Fruit fly (Drosophila melanogaster) whole organism, embryonic: ENCODE data around the gene CG15742.

Experiments used
- Adf1 ChIP-seq: fragments of 200-800 bp; sonication (Bioruptor generic); IDR thresholded peaks from 2 replicates; pipeline ENCODE4 v1.3.6; 2022; ENCODE audit warnings: missing biosample characterization, missing genetic modification characterization
- Atf3 ChIP-seq: fragments of 200-800 bp; sonication (Bioruptor generic); optimal IDR thresholded peaks from 3 replicates; lab custom pipeline; 2016; ENCODE audit warnings: missing biosample characterization, missing genetic modification characterization
- Bgb ChIP-seq: fragments of 200-800 bp; sonication (Bioruptor generic); IDR thresholded peaks from 2 replicates; pipeline ENCODE4 v1.3.6; 2022; ENCODE audit warnings: missing biosample characterization, missing genetic modification characterization; ENCODE audit not compliant: partially characterized antibody
- CG10147 ChIP-seq: fragments of 200-800 bp; sonication (Bioruptor generic); optimal IDR thresholded peaks from 2 replicates; lab custom pipeline; 2019; ENCODE audit warnings: missing biosample characterization, mild to moderate bottlenecking, missing genetic modification characterization, moderate library complexity
- CG12659 ChIP-seq: fragments of 200-800 bp; sonication (Bioruptor generic); optimal IDR thresholded peaks from 3 replicates; lab custom pipeline; 2017; ENCODE audit warnings: mild to moderate bottlenecking, missing biosample characterization, missing genetic modification reagents, missing genetic modification characterization
- CG15514 ChIP-seq: fragments of 200-800 bp; sonication (Bioruptor generic); optimal IDR thresholded peaks from 3 replicates; lab custom pipeline; 2017; ENCODE audit warnings: missing biosample characterization, missing genetic modification characterization, mild to moderate bottlenecking, moderate library complexity, missing genetic modification reagents
- CG15601 ChIP-seq: fragments of 200-800 bp; sonication (Bioruptor generic); optimal IDR thresholded peaks from 3 replicates; lab custom pipeline; 2019; ENCODE audit warnings: missing biosample characterization, mild to moderate bottlenecking, missing genetic modification characterization, moderate library complexity
- CG1602 ChIP-seq: fragments of 200-800 bp; sonication (Bioruptor generic); optimal IDR thresholded peaks from 3 replicates; lab custom pipeline; 2016; ENCODE audit warnings: missing biosample characterization, missing genetic modification characterization
- CG17186 ChIP-seq: fragments of 200-800 bp; sonication (Bioruptor generic); optimal IDR thresholded peaks from 3 replicates; lab custom pipeline; 2017; ENCODE audit warnings: missing biosample characterization, missing genetic modification reagents, missing genetic modification characterization
- CG2120 ChIP-seq: fragments of 200-800 bp; sonication (Bioruptor generic); optimal IDR thresholded peaks from 3 replicates; lab custom pipeline; 2016; ENCODE audit warnings: missing biosample characterization, missing genetic modification characterization
- CG2712 ChIP-seq: fragments of 200-800 bp; optimal IDR thresholded peaks from 3 replicates; lab custom pipeline; 2019; ENCODE audit warnings: missing biosample characterization, mild to moderate bottlenecking, missing genetic modification characterization, moderate library complexity
- CG30403 ChIP-seq: fragments of 200-800 bp; sonication (Bioruptor generic); optimal IDR thresholded peaks from 3 replicates; lab custom pipeline; 2016; ENCODE audit warnings: missing biosample characterization, missing genetic modification characterization
- CG31441 ChIP-seq: fragments of 200-800 bp; sonication (Bioruptor generic); IDR thresholded peaks from 2 replicates; pipeline ENCODE4 v1.3.6; 2022; ENCODE audit warnings: missing biosample characterization, missing genetic modification characterization
- CG33213 ChIP-seq: fragments of 200-800 bp; sonication (Bioruptor generic); optimal IDR thresholded peaks from 3 replicates; lab custom pipeline; 2016; ENCODE audit warnings: missing biosample characterization, missing genetic modification characterization
- CG3995 ChIP-seq: fragments of 200-800 bp; sonication (Bioruptor generic); optimal IDR thresholded peaks from 3 replicates; lab custom pipeline; 2016; ENCODE audit warnings: missing biosample characterization, missing genetic modification characterization
- CG42726 ChIP-seq: fragments of 200-800 bp; sonication (Bioruptor generic); IDR thresholded peaks from 2 replicates; pipeline ENCODE4 v1.3.6; 2022; ENCODE audit warnings: missing biosample characterization, missing genetic modification characterization; ENCODE audit not compliant: partially characterized antibody
- CG4360 ChIP-seq: fragments of 200-800 bp; sonication (Bioruptor generic); IDR thresholded peaks from 2 replicates; pipeline ENCODE4 v1.3.6; 2022; ENCODE audit warnings: missing biosample characterization, missing genetic modification characterization
- CG7928 ChIP-seq: fragments of 200-800 bp; sonication (Bioruptor generic); optimal IDR thresholded peaks from 2 replicates; lab custom pipeline; 2017; ENCODE audit warnings: missing biosample characterization, mild to moderate bottlenecking, missing genetic modification characterization
- CoRest ChIP-seq: fragments of 200-800 bp; sonication (Bioruptor generic); optimal IDR thresholded peaks from 3 replicates; lab custom pipeline; 2018; ENCODE audit warnings: missing biosample characterization, mild to moderate bottlenecking, missing genetic modification characterization, moderate library complexity
- Dek ChIP-seq: fragments of 200-800 bp; sonication (Bioruptor generic); optimal IDR thresholded peaks from 3 replicates; lab custom pipeline; 2019; ENCODE audit warnings: missing biosample characterization, mild to moderate bottlenecking, missing genetic modification characterization, moderate library complexity
- Doc2 ChIP-seq: fragments of 200-800 bp; sonication (Bioruptor generic); IDR thresholded peaks from 2 replicates; pipeline ENCODE4 v1.3.6; 2022; ENCODE audit warnings: missing biosample characterization, missing genetic modification characterization
- Dref ChIP-seq: fragments of 200-800 bp; sonication (Bioruptor generic); IDR thresholded peaks from 2 replicates; pipeline ENCODE4 v1.3.6; 2022; ENCODE audit warnings: missing biosample characterization, missing genetic modification characterization
- Elba2 ChIP-seq: fragments of 200-800 bp; sonication (Bioruptor generic); optimal IDR thresholded peaks from 3 replicates; lab custom pipeline; 2016; ENCODE audit warnings: missing biosample characterization, missing genetic modification characterization
- Fer1 ChIP-seq: fragments of 200-800 bp; sonication (Bioruptor generic); optimal IDR thresholded peaks from 2 replicates; lab custom pipeline; 2017; ENCODE audit warnings: missing biosample characterization, mild to moderate bottlenecking, missing genetic modification characterization
- Fer2 ChIP-seq: fragments of 200-800 bp; sonication (Bioruptor generic); optimal IDR thresholded peaks from 2 replicates; lab custom pipeline; 2018; ENCODE audit warnings: missing biosample characterization, mild to moderate bottlenecking, missing genetic modification characterization, moderate library complexity
- HLH3B ChIP-seq: fragments of 200-800 bp; sonication (Bioruptor generic); IDR thresholded peaks from 2 replicates; pipeline ENCODE4 v1.3.6; 2022; ENCODE audit warnings: missing biosample characterization, missing genetic modification characterization
- HLH54F ChIP-seq: fragments of 200-800 bp; sonication (Bioruptor generic); optimal IDR thresholded peaks from 3 replicates; lab custom pipeline; 2016; ENCODE audit warnings: missing biosample characterization, missing genetic modification characterization
- Hr39 ChIP-seq: fragments of >200 bp; optimal IDR thresholded peaks from 2 replicates; lab custom pipeline; 2017
- Hr78 ChIP-seq, 2 experiments: fragments of 200-800 bp in 1 of 2; fragments of >200 bp in 1 of 2; sonication (Bioruptor generic) in 1 of 2; optimal IDR thresholded peaks; 2 replicates each; lab custom pipeline; 2017 to 2019; ENCODE audit warnings: missing biosample characterization in 2 of 2, missing genetic modification characterization in 2 of 2, mild to moderate bottlenecking in 1 of 2, moderate library complexity in 1 of 2
- Jarid2 ChIP-seq: fragments of 200-800 bp; sonication (Bioruptor generic); optimal IDR thresholded peaks from 3 replicates; lab custom pipeline; 2017; ENCODE audit warnings: mild to moderate bottlenecking, missing biosample characterization, missing genetic modification reagents, missing genetic modification characterization
- Lpt ChIP-seq: fragments of >200 bp; optimal IDR thresholded peaks from 2 replicates; lab custom pipeline; 2018; ENCODE audit warnings: missing biosample characterization, missing genetic modification characterization
- Pdp1 ChIP-seq, 2 experiments: fragments of 200-800 bp; sonication (Bioruptor generic); optimal IDR thresholded peaks; 3 replicates each; lab custom pipeline; 2016; ENCODE audit warnings: missing biosample characterization in 2 of 2, missing genetic modification characterization in 2 of 2, mild to moderate bottlenecking in 1 of 2, moderate library complexity in 1 of 2
- Scr ChIP-seq: fragments of 200-800 bp; sonication (Bioruptor generic); IDR thresholded peaks from 2 replicates; pipeline ENCODE4 v1.3.6; 2022; ENCODE audit warnings: missing biosample characterization, missing genetic modification characterization; ENCODE audit not compliant: partially characterized antibody
- Sry-δ ChIP-seq: fragments of 200-800 bp; sonication (Bioruptor generic); optimal IDR thresholded peaks from 2 replicates; lab custom pipeline; 2016; ENCODE audit warnings: missing biosample characterization, missing genetic modification characterization
- bbx ChIP-seq: fragments of 200-800 bp; sonication (Bioruptor generic); IDR thresholded peaks from 2 replicates; pipeline ENCODE4 v1.3.6; 2022; ENCODE audit warnings: missing biosample characterization, missing genetic modification characterization; ENCODE audit not compliant: partially characterized antibody
- bcd ChIP-seq: fragments of 200-800 bp; sonication (Bioruptor generic); optimal IDR thresholded peaks from 2 replicates; lab custom pipeline; 2017; ENCODE audit warnings: missing biosample characterization, mild to moderate bottlenecking, missing genetic modification characterization
- bowl ChIP-seq: fragments of 200-800 bp; sonication (Bioruptor generic); IDR thresholded peaks from 2 replicates; pipeline ENCODE4 v1.3.6; 2022; ENCODE audit warnings: missing biosample characterization, missing genetic modification characterization
- chinmo ChIP-seq: fragments of 200-800 bp; sonication (Bioruptor generic); IDR thresholded peaks from 4 replicates; pipeline ENCODE4 v1.3.6; 2022; ENCODE audit warnings: missing biosample characterization, missing genetic modification characterization; ENCODE audit not compliant: partially characterized antibody
- ci ChIP-seq: fragments of 200-800 bp; sonication (Bioruptor generic); IDR thresholded peaks from 3 replicates; pipeline ENCODE4 v1.3.6; 2022; ENCODE audit warnings: missing biosample characterization, missing genetic modification characterization
- dmrt99B ChIP-seq: fragments of 200-800 bp; sonication (Bioruptor generic); optimal IDR thresholded peaks from 2 replicates; lab custom pipeline; 2018; ENCODE audit warnings: missing biosample characterization, mild to moderate bottlenecking, missing genetic modification characterization, moderate library complexity
- gce ChIP-seq: fragments of 200-800 bp; sonication (Bioruptor generic); IDR thresholded peaks from 3 replicates; pipeline ENCODE4 v1.3.6; 2022; ENCODE audit warnings: missing biosample characterization, missing genetic modification characterization
- knrl ChIP-seq: fragments of 200-800 bp; sonication (Bioruptor generic); IDR thresholded peaks from 3 replicates; pipeline ENCODE4 v1.3.6; 2022; ENCODE audit warnings: missing biosample characterization, missing genetic modification characterization; ENCODE audit not compliant: partially characterized antibody
- lbe ChIP-seq: fragments of 200-800 bp; sonication (Bioruptor generic); optimal IDR thresholded peaks from 2 replicates; lab custom pipeline; 2016; ENCODE audit warnings: missing biosample characterization, mild to moderate bottlenecking, missing genetic modification characterization
- nmo ChIP-seq: fragments of 200-800 bp; sonication (Bioruptor generic); optimal IDR thresholded peaks from 2 replicates; lab custom pipeline; 2018; ENCODE audit warnings: missing biosample characterization, mild to moderate bottlenecking, missing genetic modification characterization, moderate library complexity
- pzg ChIP-seq: fragments of 200-800 bp; sonication (Bioruptor generic); optimal IDR thresholded peaks from 3 replicates; lab custom pipeline; 2018; ENCODE audit warnings: missing biosample characterization, mild to moderate bottlenecking, missing genetic modification characterization, moderate library complexity
- sna ChIP-seq: fragments of 200-800 bp; sonication (Bioruptor generic); IDR thresholded peaks from 2 replicates; pipeline ENCODE4 v1.3.6; 2022; ENCODE audit warnings: missing biosample characterization, missing genetic modification characterization; ENCODE audit not compliant: partially characterized antibody
- so ChIP-seq: fragments of 200-800 bp; sonication (Bioruptor generic); IDR thresholded peaks from 3 replicates; pipeline ENCODE4 v1.3.6; 2022; ENCODE audit warnings: missing biosample characterization, missing genetic modification characterization
- sug ChIP-seq: fragments of 200-800 bp; optimal IDR thresholded peaks from 2 replicates; lab custom pipeline; 2019; ENCODE audit warnings: missing biosample characterization, mild to moderate bottlenecking, missing genetic modification characterization, moderate library complexity
- zf30C ChIP-seq: fragments of 200-800 bp; sonication (Bioruptor generic); optimal IDR thresholded peaks from 3 replicates; lab custom pipeline; 2018; ENCODE audit warnings: missing biosample characterization, mild to moderate bottlenecking, missing genetic modification characterization

Gene CG15742

DNA sequence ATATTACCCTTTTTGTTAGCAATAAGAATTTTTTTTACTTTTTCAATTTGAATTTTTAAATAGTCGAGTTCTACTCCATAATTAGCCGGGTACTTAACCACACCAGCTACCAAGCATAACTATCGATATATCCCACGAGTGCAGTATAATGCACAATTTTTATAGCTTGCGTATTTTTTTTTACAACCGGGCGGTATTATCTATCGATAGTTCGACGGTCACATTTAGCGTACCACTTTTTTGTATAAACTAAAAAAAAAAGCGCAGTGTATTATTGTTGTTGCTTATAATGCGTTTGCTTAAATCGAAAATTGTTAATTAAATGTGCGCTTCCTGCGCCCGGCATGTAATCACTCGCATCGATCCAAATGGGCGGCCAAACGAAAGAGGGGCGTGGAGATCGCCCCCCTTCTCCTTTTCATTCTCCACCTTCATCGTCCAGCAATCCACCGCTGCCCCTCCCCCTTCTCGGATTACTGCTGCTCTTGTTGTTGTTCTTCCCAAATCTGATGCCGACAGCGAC is 29.6 kb upstream of the CG15742 start, which contains the start of gene Remo:
TSS of gene Remo (plus strand) at position 198 of the 523 bp plus-strand sequence.
- TF ChIP-seq Scr (GFP tag; lab: Robert Waterston, UW) (peak; percentile 77), Dref (GFP tag; lab: Robert Waterston, UW) (peak; percentile 87), gce (GFP tag; lab: Robert Waterston, UW) (no peak), Sry-δ (GFP tag; lab: Kevin White, UChicago) (peak; percentile 86), CG3995 (GFP tag; lab: Kevin White, UChicago) (peak; percentile 11), ci (GFP tag; lab: Robert Waterston, UW) (0 out of 3 replicates have a peak, but pooled peaks have one; percentile 33), Hr39 (lab: Kevin White, UChicago) (no peak), CG17186 (GFP tag; lab: Kevin White, UChicago) (peak; percentile 62), CoRest (tag; lab: Kevin White, UChicago) (peak; percentile 39), Fer2 (tag; lab: Kevin White, UChicago) (no peak), Doc2 (GFP tag; lab: Robert Waterston, UW) (no peak), bcd (GFP tag; lab: Kevin White, UChicago) (peak; percentile 72), knrl (GFP tag; lab: Robert Waterston, UW) (peak; percentile 79), CG15601 (tag; lab: Kevin White, UChicago) (peak; percentile 11), pzg (GFP tag; lab: Kevin White, UChicago) (peak; percentile 92), CG33213 (GFP tag; lab: Kevin White, UChicago) (peak; percentile 19), lbe (GFP tag; lab: Kevin White, UChicago) (no peak), CG12659 (peak; percentile 72), CG1602 (no peak), sug (tag; lab: Kevin White, UChicago) (peak; percentile 10), Atf3 (GFP tag; lab: Kevin White, UChicago) (no peak), CG15514 (GFP tag; lab: Kevin White, UChicago) (peak; percentile 58), dmrt99B (tag; lab: Kevin White, UChicago) (no peak), Hr78 (GFP tag; optimal IDR thresholded peaks at IDR 0.05; lab: Kevin White, UChicago) (peak in 1 of 2 experiments; percentile 95), nmo (GFP tag; lab: Kevin White, UChicago) (peak; percentile 59), CG30403 (GFP tag; lab: Kevin White, UChicago) (peak; percentile 1), Bgb (GFP tag; lab: Robert Waterston, UW) (peak; percentile 79), zf30C (GFP tag; lab: Kevin White, UChicago) (peak; percentile 91), CG7928 (GFP tag; lab: Kevin White, UChicago) (peak; percentile 29), sna (GFP tag; lab: Robert Waterston, UW) (peak; percentile 58), CG42726 (GFP tag; lab: Robert Waterston, UW) (peak; percentile 72; the same call in 1 of the 2 replicates), CG2120 (GFP tag; lab: Kevin White, UChicago) (peak; percentile 9), Adf1 (peak; percentile 86), chinmo (peak; percentile 84; the same call in 3 of the 4 replicates), Jarid2 (GFP tag; lab: Kevin White, UChicago) (no peak), Dek (peak; percentile 13), HLH3B (GFP tag; lab: Robert Waterston, UW) (no peak), CG4360 (peak; percentile 89), CG31441 (GFP tag; lab: Robert Waterston, UW) (no peak), CG2712 (peak; percentile 21), bowl (GFP tag; lab: Robert Waterston, UW) (no peak), Fer1 (GFP tag; lab: Kevin White, UChicago) (peak; percentile 10), CG10147 (peak; percentile 20), bbx (peak; percentile 68), so (GFP tag; lab: Robert Waterston, UW) (peak; percentile 66; the same call in 1 of the 3 replicates), Elba2 (peak; percentile 89), Pdp1 (GFP tag; optimal IDR thresholded peaks at IDR 0.05; lab: Kevin White, UChicago) (peak in 1 of 2 experiments; percentile 61), Lpt (GFP tag; lab: Kevin White, UChicago) (no peak), HLH54F (no peak)
